Worm (Caenorhabditis elegans): Measurements from ENCODE around the gene Y50D4B.6.

Y50D4B.6 gene

DNA sequence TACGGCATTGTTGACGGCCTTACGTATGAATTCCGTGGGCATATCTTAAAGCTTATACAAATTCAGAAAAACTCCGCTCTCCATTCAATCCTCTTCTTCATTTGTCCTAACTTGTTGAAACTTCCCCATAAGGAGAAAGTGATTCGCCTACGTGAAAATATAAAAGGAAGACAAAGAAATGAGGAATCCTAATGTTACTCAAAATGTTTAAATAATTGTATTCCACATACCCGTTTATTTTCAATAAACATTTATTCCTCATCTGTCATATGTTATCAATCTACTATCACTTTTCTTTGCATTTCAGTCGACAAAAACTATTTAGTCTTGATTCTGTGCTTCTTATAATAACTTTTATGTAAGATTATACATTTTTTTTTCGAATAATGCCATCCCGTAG is 3.9 kb downstream of the Y50D4B.6 start, which contains the start of gene clec-203:
Gene clec-203, plus strand, starts transcription at position 301 of the 400 bp plus-strand sequence.
- TF ChIP-seq F57A8.1 (GFP tag; optimal IDR thresholded peaks at IDR 0.05): no peak
- TF ChIP-seq ccch-3 (GFP tag; optimal IDR thresholded peaks at IDR 0.05): no peak
- no peak for TF ChIP-seq ztf-26 (tag; optimal IDR thresholded peaks at IDR 0.05)
- TF ChIP-seq Y53G8AR.9 (GFP tag; conservative IDR thresholded peaks at IDR 0.05): no peak
- no peak for TF ChIP-seq nfya-1 (tag; optimal IDR thresholded peaks at IDR 0.05; ENCODE audit: borderline replicate concordance, insufficient read depth)
- no peak for TF ChIP-seq rpc-1 (optimal IDR thresholded peaks at IDR 0.05)
- no peak for TF ChIP-seq rpc-1 (tag; optimal IDR thresholded peaks at IDR 0.05)
- no peak for TF ChIP-seq hsf-1 (GFP tag; IDR thresholded peaks at IDR 0.05)
- no peak for TF ChIP-seq nhr-27 (tag; optimal IDR thresholded peaks at IDR 0.05)
- TF ChIP-seq somi-1 (GFP tag; optimal IDR thresholded peaks at IDR 0.05): no peak
- no peak for TF ChIP-seq F10E7.11 (tag; optimal IDR thresholded peaks at IDR 0.05)
- no peak for TF ChIP-seq mes-4 (tag; optimal IDR thresholded peaks at IDR 0.05)

DNA sequence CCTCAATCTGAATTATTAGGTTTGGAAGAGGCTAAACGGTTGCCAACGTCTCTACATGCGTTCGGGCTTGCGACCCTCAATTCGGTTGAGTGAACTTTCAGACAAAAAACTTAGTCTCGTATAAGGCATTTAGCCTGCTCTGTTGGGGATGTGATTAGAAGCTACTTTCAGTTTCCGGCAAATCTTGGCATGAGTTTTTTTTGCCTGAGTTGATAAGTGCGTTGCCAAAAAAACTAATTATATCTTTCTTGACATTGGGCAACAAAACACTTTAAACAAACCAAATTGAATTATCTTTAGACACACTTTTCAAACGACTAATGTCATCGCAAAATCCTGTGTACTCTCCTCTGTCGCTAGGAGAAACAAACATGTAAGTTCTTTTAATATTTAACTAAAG is 8.2 kb downstream of the Y50D4B.6 start, which contains the start of gene Y50D4B.4:
Gene Y50D4B.4, plus strand, starts transcription at position 301 of the 400 bp plus-strand sequence.
- TF ChIP-seq F22D6.2 (tag; optimal IDR thresholded peaks at IDR 0.05) (no peak), sptf-2 (GFP tag; optimal IDR thresholded peaks at IDR 0.05) (no peak), akir-1 (GFP tag; optimal IDR thresholded peaks at IDR 0.05) (no peak), ceh-40 (GFP tag; IDR thresholded peaks at IDR 0.05) (no peak), bed-2 (GFP tag; IDR thresholded peaks at IDR 0.05) (no peak), lin-26 (GFP tag; IDR thresholded peaks at IDR 0.05) (no peak), hsf-1 (GFP tag; IDR thresholded peaks at IDR 0.05) (no peak), F52B5.7 (tag; optimal IDR thresholded peaks at IDR 0.05) (no peak), Y95B8A.8 (GFP tag; IDR thresholded peaks at IDR 0.05) (no peak), madf-3 (GFP tag; IDR thresholded peaks at IDR 0.05) (no peak), cebp-2 (GFP tag; IDR thresholded peaks at IDR 0.05) (no peak), hlh-26 (GFP tag; conservative IDR thresholded peaks at IDR 0.05) (no peak), egl-18 (GFP tag; IDR thresholded peaks at IDR 0.05) (no peak), nhr-80 (tag; optimal IDR thresholded peaks at IDR 0.05) (no peak), ztf-25 (GFP tag; IDR thresholded peaks at IDR 0.05) (no peak), ztf-3 (GFP tag; optimal IDR thresholded peaks at IDR 0.05) (no peak), ceh-91 (GFP tag; IDR thresholded peaks at IDR 0.05) (no peak), ztf-18 (tag; optimal IDR thresholded peaks at IDR 0.05) (no peak), madf-6 (GFP tag; IDR thresholded peaks at IDR 0.05) (no peak)

DNA sequence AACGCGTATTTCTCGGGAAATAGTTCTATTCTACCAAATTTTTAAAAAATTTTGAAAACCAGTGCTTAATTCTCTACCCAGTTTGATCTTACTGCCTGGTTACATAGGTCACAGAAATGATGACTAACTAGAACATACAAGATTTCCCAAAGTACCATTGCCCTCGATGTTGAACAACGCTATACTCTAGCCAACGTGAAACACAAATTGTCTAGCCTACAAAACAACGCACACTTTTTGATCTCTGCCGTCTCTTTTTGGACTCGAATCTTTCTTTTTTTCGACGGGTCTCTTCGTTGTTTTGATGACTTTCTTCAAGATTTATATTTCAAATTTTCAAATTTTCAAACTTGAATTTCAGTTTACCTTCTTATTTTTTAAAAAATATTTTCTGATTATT is 16.2 kb downstream of the Y50D4B.6 start, which contains the start of gene Y50D4B.2:
Gene Y50D4B.2, plus strand, starts transcription at position 301 of the 400 bp plus-strand sequence.
- TF ChIP-seq hlh-26 (GFP tag; conservative IDR thresholded peaks at IDR 0.05): no peak
- no peak for TF ChIP-seq attf-5 (GFP tag; optimal IDR thresholded peaks at IDR 0.05)
- TF ChIP-seq ceh-100 (GFP tag; IDR thresholded peaks at IDR 0.05): no peak
- TF ChIP-seq somi-1 (GFP tag; optimal IDR thresholded peaks at IDR 0.05): no peak
- TF ChIP-seq hmg-1.2 (GFP tag; IDR thresholded peaks at IDR 0.05): no peak
- TF ChIP-seq nfyb-1 (GFP tag; IDR thresholded peaks at IDR 0.05): no peak

DNA sequence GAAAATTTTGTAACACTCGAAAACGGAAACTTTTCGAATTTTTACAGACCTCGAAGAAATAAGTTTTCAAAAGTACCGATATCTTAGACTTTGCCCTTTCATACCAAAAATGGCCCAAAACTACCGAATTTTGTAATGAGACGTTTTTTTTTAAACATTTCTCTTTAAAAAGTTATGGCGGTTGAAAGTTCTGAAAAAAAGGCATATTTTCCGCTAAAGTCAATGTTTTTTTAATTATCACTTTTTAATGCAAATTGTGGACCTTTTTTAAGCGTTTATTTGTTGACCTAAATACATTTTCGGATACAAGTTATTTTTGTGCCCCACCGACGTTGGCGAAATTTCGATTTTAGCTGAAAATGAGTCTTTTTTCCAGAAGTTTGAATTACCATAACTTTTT is 18.5 kb downstream of the Y50D4B.6 start:
- TF ChIP-seq pbrm-1 (GFP tag; IDR thresholded peaks at IDR 0.05): no peak
- TF ChIP-seq ceh-58 (GFP tag; IDR thresholded peaks at IDR 0.05): no peak
- no peak for TF ChIP-seq rcor-1 (GFP tag; IDR thresholded peaks at IDR 0.05)
- no peak for TF ChIP-seq nfyb-1 (GFP tag; IDR thresholded peaks at IDR 0.05)
- no peak for TF ChIP-seq ZK185.1 (tag; optimal IDR thresholded peaks at IDR 0.05; ENCODE audit: poor library complexity, severe bottlenecking)
- no peak for TF ChIP-seq madf-6 (GFP tag; IDR thresholded peaks at IDR 0.05)
- no peak for TF ChIP-seq T07F8.4 (tag; optimal IDR thresholded peaks at IDR 0.05)
- TF ChIP-seq ztf-18 (tag; optimal IDR thresholded peaks at IDR 0.05): no peak
- TF ChIP-seq nhr-80 (tag; optimal IDR thresholded peaks at IDR 0.05): no peak
- no peak for TF ChIP-seq C06A6.2 (GFP tag; conservative IDR thresholded peaks at IDR 0.05)
- no peak for TF ChIP-seq tbp1 (GFP tag; optimal IDR thresholded peaks at IDR 0.05)
- TF ChIP-seq B0035.1 (tag; optimal IDR thresholded peaks at IDR 0.05): no peak
- no peak for TF ChIP-seq ccch-3 (GFP tag; optimal IDR thresholded peaks at IDR 0.05)
- no peak for TF ChIP-seq hrde-1 (tag; optimal IDR thresholded peaks at IDR 0.05; ENCODE audit: borderline replicate concordance)
- TF ChIP-seq sea-2 (GFP tag; IDR thresholded peaks at IDR 0.05): no peak
- no peak for TF ChIP-seq ceh-79 (tag; optimal IDR thresholded peaks at IDR 0.05)
- TF ChIP-seq K11D2.4 (GFP tag; IDR thresholded peaks at IDR 0.05): no peak
- no peak for TF ChIP-seq Y95B8A.8 (GFP tag; IDR thresholded peaks at IDR 0.05)

Measured in whole organism, young adult.